Worm (Caenorhabditis elegans) whole organism, L2 larva: ENCODE data around the gene C56G2.9.

ENCODE experiments used
- alr-1 ChIP-seq: fragments of 150-350 bp; optimal IDR thresholded peaks from 2 replicates; lab custom pipeline; 2014; ENCODE audit warnings: missing biosample characterization, missing genetic modification characterization
- aly-2 ChIP-seq: fragments of 150-350 bp; optimal IDR thresholded peaks from 2 replicates; lab custom pipeline; 2014; ENCODE audit warnings: missing biosample characterization, missing genetic modification characterization
- ama-1 ChIP-seq: fragments of 150-350 bp; optimal IDR thresholded peaks from 2 replicates; lab custom pipeline; 2018; ENCODE audit warnings: inconsistent platforms
- ceh-16 ChIP-seq: fragments of 150-350 bp; optimal IDR thresholded peaks from 2 replicates; lab custom pipeline; 2014; ENCODE audit warnings: missing biosample characterization, missing genetic modification characterization
- egl-27 ChIP-seq: sonication (generic microtip); optimal IDR thresholded peaks from 3 replicates; lab custom pipeline; 2017; ENCODE audit warnings: missing biosample characterization, missing genetic modification reagents, missing genetic modification characterization
- elt-1 ChIP-seq: fragments of 150-350 bp; optimal IDR thresholded peaks from 2 replicates; lab custom pipeline; 2014; ENCODE audit warnings: missing biosample characterization, missing genetic modification characterization
- lsy-2 ChIP-seq, 2 experiments: fragments of 150-350 bp in 1 of 2; sonication (generic microtip) in 1 of 2; optimal IDR thresholded peaks; 2 replicates each; lab custom pipeline; 2014 to 2017; ENCODE audit warnings: missing biosample characterization in 2 of 2, missing genetic modification characterization in 2 of 2
- nhr-11 ChIP-seq: fragments of 150-350 bp; optimal IDR thresholded peaks from 2 replicates; lab custom pipeline; 2014; ENCODE audit warnings: missing biosample characterization, missing genetic modification characterization
- nhr-237 ChIP-seq: fragments of 150-350 bp; optimal IDR thresholded peaks from 2 replicates; lab custom pipeline; 2014; ENCODE audit warnings: missing biosample characterization, missing genetic modification characterization
- nhr-6 ChIP-seq: fragments of 150-350 bp; optimal IDR thresholded peaks from 2 replicates; lab custom pipeline; 2014; ENCODE audit warnings: missing biosample characterization, missing genetic modification characterization
- unc-62 ChIP-seq: fragments of 150-350 bp; optimal IDR thresholded peaks from 2 replicates; lab custom pipeline; 2014; ENCODE audit warnings: missing biosample characterization, missing genetic modification reagents, missing genetic modification characterization
- ztf-11 ChIP-seq: sonication (generic microtip); optimal IDR thresholded peaks from 2 replicates; lab custom pipeline; 2017; ENCODE audit warnings: missing biosample characterization, missing genetic modification characterization

DNA sequence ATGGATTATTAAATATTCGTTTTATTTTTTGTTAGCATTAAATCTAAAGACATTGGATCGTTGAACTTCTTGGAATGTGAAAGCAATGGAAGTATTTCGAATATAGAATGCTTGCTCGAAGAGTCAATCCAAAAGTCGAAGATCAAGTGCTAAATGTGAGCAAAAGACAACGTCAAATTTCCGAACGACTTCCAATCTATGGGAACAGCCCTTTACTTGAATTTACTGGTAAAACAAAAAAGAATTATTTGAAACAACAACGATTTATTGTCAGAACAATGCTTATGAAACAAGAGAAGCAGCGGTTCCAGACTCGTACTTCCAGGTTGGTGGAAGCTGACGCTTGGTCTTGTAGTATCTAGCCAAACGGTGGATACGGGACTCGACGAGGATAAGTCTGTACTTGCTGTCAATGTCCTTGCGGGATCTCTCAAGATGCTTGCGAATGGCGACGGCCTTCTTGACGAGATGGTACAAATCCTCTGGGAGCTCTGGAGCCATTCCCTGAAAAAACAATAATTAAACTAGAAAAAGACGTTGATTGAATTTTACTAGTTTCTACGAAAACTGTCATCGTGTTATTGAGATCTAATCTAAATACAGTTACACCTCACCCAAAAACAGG lies 30.8 kb upstream of the C56G2.9 start:
- TF ChIP-seq nhr-6 (tag; lab: Kevin White, UChicago) (no peak), aly-2 (tag; lab: Kevin White, UChicago) (no peak), egl-27 (tag; lab: Kevin White, UChicago) (no peak), unc-62 (GFP tag; lab: Kevin White, UChicago) (no peak), nhr-237 (tag; lab: Kevin White, UChicago) (no peak), ceh-16 (tag; lab: Kevin White, UChicago) (no peak), nhr-11 (tag; lab: Kevin White, UChicago) (no peak), ztf-11 (tag; lab: Kevin White, UChicago) (no peak), ama-1 (no peak), lsy-2 (tag; optimal IDR thresholded peaks at IDR 0.05; lab: Kevin White, UChicago) (no peak), elt-1 (tag; lab: Kevin White, UChicago) (no peak), alr-1 (tag; lab: Kevin White, UChicago) (no peak)
